Worm (Caenorhabditis elegans) whole organism, L3 larva: ENCODE data around the gene srz-105.

Experiments used
- ZK546.5 ChIP-seq: sonication (generic microtip); optimal IDR thresholded peaks from 2 replicates; lab custom pipeline; 2017; ENCODE audit warnings: missing biosample characterization, missing genetic modification characterization
- aly-2 ChIP-seq: fragments of 150-350 bp; optimal IDR thresholded peaks from 2 replicates; lab custom pipeline; 2014; ENCODE audit warnings: missing biosample characterization, missing genetic modification characterization
- ceh-16 ChIP-seq: sonication (generic microtip); optimal IDR thresholded peaks from 2 replicates; lab custom pipeline; 2017; ENCODE audit warnings: missing biosample characterization, missing genetic modification characterization
- ceh-28 ChIP-seq: fragments of 150-350 bp; optimal IDR thresholded peaks from 2 replicates; lab custom pipeline; 2014; ENCODE audit warnings: missing biosample characterization, missing genetic modification reagents, missing genetic modification characterization
- ceh-82 ChIP-seq: fragments of 150-350 bp; optimal IDR thresholded peaks from 2 replicates; lab custom pipeline; 2014; ENCODE audit warnings: missing biosample characterization, missing genetic modification characterization
- daf-12 ChIP-seq: fragments of 150-350 bp; optimal IDR thresholded peaks from 2 replicates; lab custom pipeline; 2014; ENCODE audit warnings: missing biosample characterization, missing genetic modification reagents, missing genetic modification characterization
- egl-5 ChIP-seq: fragments of 150-350 bp; optimal IDR thresholded peaks from 2 replicates; lab custom pipeline; 2017; ENCODE audit warnings: missing biosample characterization, missing genetic modification reagents, missing genetic modification characterization, inconsistent platforms
- elt-2 ChIP-seq: sonication (generic microtip); optimal IDR thresholded peaks from 2 replicates; lab custom pipeline; 2016; ENCODE audit warnings: missing genetic modification reagents, mild to moderate bottlenecking, missing genetic modification characterization, missing compliant biosample characterization
- elt-3 ChIP-seq, 3 experiments: fragments of 150-350 bp in 1 of 3; sonication (generic microtip) in 2 of 3; optimal IDR thresholded peaks; 2 replicates in 2 of 3; 4 replicates in 1 of 3; lab custom pipeline; 2014 to 2017; ENCODE audit warnings: missing biosample characterization in 3 of 3, missing genetic modification characterization in 3 of 3
- eor-1 ChIP-seq, 2 experiments: fragments of 150-350 bp; optimal IDR thresholded peaks; 2 replicates each; lab custom pipeline; 2014 to 2018; ENCODE audit warnings: missing biosample characterization in 2 of 2, missing genetic modification characterization in 2 of 2
- fkh-10 ChIP-seq: sonication (generic microtip); optimal IDR thresholded peaks from 2 replicates; lab custom pipeline; 2017; ENCODE audit warnings: missing biosample characterization, missing genetic modification reagents, missing genetic modification characterization
- fkh-2 ChIP-seq: fragments of 150-350 bp; optimal IDR thresholded peaks from 2 replicates; lab custom pipeline; 2014; ENCODE audit warnings: missing biosample characterization, missing genetic modification reagents, missing genetic modification characterization
- jun-1 ChIP-seq: fragments of 150-350 bp; optimal IDR thresholded peaks from 2 replicates; lab custom pipeline; 2014; ENCODE audit warnings: missing biosample characterization, missing genetic modification reagents, missing genetic modification characterization
- lin-15B ChIP-seq: fragments of 150-350 bp; optimal IDR thresholded peaks from 2 replicates; lab custom pipeline; 2014; ENCODE audit warnings: missing biosample characterization, missing genetic modification characterization
- lin-39 ChIP-seq: fragments of 150-350 bp; optimal IDR thresholded peaks from 2 replicates; lab custom pipeline; 2018; ENCODE audit warnings: missing biosample characterization, missing genetic modification reagents, missing genetic modification characterization
- lsy-12 ChIP-seq: sonication (generic microtip); optimal IDR thresholded peaks from 2 replicates; lab custom pipeline; 2016; ENCODE audit warnings: mild to moderate bottlenecking, missing genetic modification characterization, missing compliant biosample characterization
- mdl-1 ChIP-seq: fragments of 150-350 bp; optimal IDR thresholded peaks from 2 replicates; lab custom pipeline; 2014; ENCODE audit warnings: missing biosample characterization, missing genetic modification characterization
- nfya-1 ChIP-seq: sonication (generic microtip); optimal IDR thresholded peaks from 2 replicates; lab custom pipeline; 2017; ENCODE audit warnings: missing genetic modification characterization, mild to moderate bottlenecking, missing compliant biosample characterization, antibody characterized with exemption, moderate library complexity; ENCODE audit not compliant: insufficient read depth
- nhr-11 ChIP-seq: fragments of 150-350 bp; optimal IDR thresholded peaks from 2 replicates; lab custom pipeline; 2014; ENCODE audit warnings: missing biosample characterization, missing genetic modification characterization
- nhr-12 ChIP-seq: fragments of 150-350 bp; optimal IDR thresholded peaks from 2 replicates; lab custom pipeline; 2014; ENCODE audit warnings: missing biosample characterization, missing genetic modification characterization
- nhr-237 ChIP-seq: fragments of 150-350 bp; optimal IDR thresholded peaks from 2 replicates; lab custom pipeline; 2014; ENCODE audit warnings: missing biosample characterization, missing genetic modification characterization
- nhr-25 ChIP-seq: sonication (generic microtip); optimal IDR thresholded peaks from 2 replicates; lab custom pipeline; 2017; ENCODE audit warnings: missing biosample characterization, missing genetic modification characterization
- nhr-28 ChIP-seq: fragments of 150-350 bp; optimal IDR thresholded peaks from 2 replicates; lab custom pipeline; 2014; ENCODE audit warnings: missing biosample characterization, missing genetic modification characterization
- nhr-43 ChIP-seq: sonication (generic microtip); optimal IDR thresholded peaks from 2 replicates; lab custom pipeline; 2016; ENCODE audit warnings: mild to moderate bottlenecking, missing genetic modification characterization, missing compliant biosample characterization; ENCODE audit not compliant: poor library complexity, severe bottlenecking
- nhr-67 ChIP-seq: fragments of 150-350 bp; optimal IDR thresholded peaks from 2 replicates; lab custom pipeline; 2014; ENCODE audit warnings: missing biosample characterization, missing genetic modification characterization
- nhr-76 ChIP-seq: fragments of 150-350 bp; sonication (generic microtip); optimal IDR thresholded peaks from 5 replicates; lab custom pipeline; 2014; ENCODE audit warnings: missing biosample characterization, missing genetic modification characterization
- nhr-77 ChIP-seq: fragments of 150-350 bp; optimal IDR thresholded peaks from 2 replicates; lab custom pipeline; 2014; ENCODE audit warnings: missing biosample characterization, missing genetic modification characterization
- pha-4 ChIP-seq: fragments of 150-350 bp; optimal IDR thresholded peaks from 2 replicates; lab custom pipeline; 2014; ENCODE audit warnings: missing biosample characterization, missing genetic modification reagents, missing genetic modification characterization
- skn-1 ChIP-seq: fragments of 150-350 bp; optimal IDR thresholded peaks from 2 replicates; lab custom pipeline; 2014; ENCODE audit warnings: missing biosample characterization, missing genetic modification characterization
- snpc-4 ChIP-seq: fragments of 150-350 bp; optimal IDR thresholded peaks from 2 replicates; lab custom pipeline; 2014; ENCODE audit warnings: missing biosample characterization, missing genetic modification characterization
- tbx-2 ChIP-seq: sonication (generic microtip); optimal IDR thresholded peaks from 2 replicates; lab custom pipeline; 2016; ENCODE audit warnings: mild to moderate bottlenecking, missing genetic modification characterization, missing compliant biosample characterization
- unc-39 ChIP-seq: sonication (generic microtip); optimal IDR thresholded peaks from 4 replicates; lab custom pipeline; 2017; ENCODE audit warnings: missing biosample characterization, missing genetic modification characterization
- unc-62 ChIP-seq: fragments of 150-350 bp; sonication (generic microtip); optimal IDR thresholded peaks from 4 replicates; lab custom pipeline; 2014; ENCODE audit warnings: missing biosample characterization, missing genetic modification reagents, missing genetic modification characterization
- zag-1 ChIP-seq: fragments of 150-350 bp; optimal IDR thresholded peaks from 2 replicates; lab custom pipeline; 2014; ENCODE audit warnings: missing biosample characterization, missing genetic modification characterization
- ztf-4 ChIP-seq: fragments of 150-350 bp; optimal IDR thresholded peaks from 2 replicates; lab custom pipeline; 2014; ENCODE audit warnings: missing biosample characterization, missing genetic modification characterization

Gene srz-105

DNA sequence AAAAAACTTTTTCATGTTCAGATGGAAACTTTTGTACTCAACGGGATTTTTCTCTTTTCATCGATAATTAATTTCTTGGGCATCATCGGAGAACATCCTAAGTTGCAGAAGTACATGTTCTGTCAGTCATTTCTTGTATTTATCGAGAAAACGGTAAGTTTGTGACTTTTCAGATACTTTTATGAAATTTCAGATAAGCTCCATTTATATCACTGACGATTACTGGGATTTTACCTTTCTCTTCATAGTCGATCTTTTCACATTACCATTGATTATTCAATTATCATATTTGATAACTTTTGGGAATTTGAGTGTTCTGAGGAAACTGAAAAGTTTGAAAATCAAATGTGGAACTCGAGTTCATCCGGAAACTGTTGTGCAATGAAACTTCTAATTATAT is at the start of gene srz-105:
srz-105 (plus strand) TSS at position 301 of the 400 bp plus-strand sequence.
- TF ChIP-seq nhr-43 (tag; lab: Kevin White, UChicago) (no peak), fkh-10 (no peak), egl-5 (tag; lab: Kevin White, UChicago) (no peak)

DNA sequence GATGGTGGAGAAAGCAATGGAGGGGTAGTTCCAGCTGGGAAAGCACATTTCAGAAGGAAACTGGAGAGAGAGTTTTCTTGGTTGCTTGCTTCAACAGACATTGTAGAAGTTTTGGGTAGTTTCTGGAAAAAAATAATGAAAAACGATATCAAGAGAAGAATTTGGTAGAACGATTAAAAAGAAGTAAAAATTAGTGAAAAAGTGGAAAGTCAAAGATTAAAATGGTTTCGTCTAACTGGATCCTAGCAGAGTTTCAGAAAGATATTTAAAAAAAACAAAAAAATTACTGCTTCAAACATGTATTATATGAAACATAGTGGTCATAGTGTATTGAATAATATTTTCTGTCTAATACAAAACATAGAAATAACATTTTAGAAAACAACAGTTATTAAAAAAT is 47.4 kb upstream of the srz-105 start, which contains the start of gene F38C2.7:
F38C2.7 (minus strand) TSS at position 101 of the 400 bp plus-strand sequence.
- no peak for TF ChIP-seq egl-5 (tag; lab: Kevin White, UChicago)
- no peak for TF ChIP-seq nhr-11

DNA sequence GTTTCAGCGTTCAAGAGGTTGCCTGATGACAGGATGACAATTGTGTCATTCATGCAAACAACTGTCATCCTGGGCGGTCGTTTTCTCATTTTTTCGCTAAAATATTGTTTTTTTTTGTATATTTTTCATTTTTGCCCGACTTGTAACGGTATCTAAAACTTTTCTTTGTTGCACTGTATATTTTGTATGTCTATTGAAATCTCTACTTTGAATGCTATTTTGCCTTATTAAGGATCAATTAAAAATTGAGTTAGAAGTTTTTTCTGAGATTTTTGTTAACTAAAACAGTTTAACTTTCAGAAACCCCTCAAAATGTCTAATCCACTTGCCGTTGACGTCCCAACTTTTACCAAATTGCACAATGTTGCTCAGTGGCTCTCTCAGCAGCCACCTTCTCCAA is 46.8 kb upstream of the srz-105 start, which contains the start of gene ccch-2:
ccch-2 (plus strand) TSS at position 301 of the 400 bp plus-strand sequence.
- TF ChIP-seq tbx-2 (tag; lab: Kevin White, UChicago), result no peak
- no peak for TF ChIP-seq ceh-16 (tag; lab: Kevin White, UChicago)
- no peak for TF ChIP-seq lin-39 (tag; lab: Kevin White, UChicago)
- no peak for TF ChIP-seq pha-4
- no peak for TF ChIP-seq snpc-4 (tag; lab: Kevin White, UChicago)
- no peak for TF ChIP-seq elt-3 (tag; optimal IDR thresholded peaks at IDR 0.05; lab: Kevin White, UChicago)
- TF ChIP-seq lsy-12 (tag; lab: Kevin White, UChicago), result no peak
- no peak for TF ChIP-seq ceh-82
- no peak for TF ChIP-seq nhr-67
- no peak for TF ChIP-seq fkh-2 (tag; lab: Kevin White, UChicago)
- no peak for TF ChIP-seq lin-15B (tag; lab: Kevin White, UChicago)

DNA sequence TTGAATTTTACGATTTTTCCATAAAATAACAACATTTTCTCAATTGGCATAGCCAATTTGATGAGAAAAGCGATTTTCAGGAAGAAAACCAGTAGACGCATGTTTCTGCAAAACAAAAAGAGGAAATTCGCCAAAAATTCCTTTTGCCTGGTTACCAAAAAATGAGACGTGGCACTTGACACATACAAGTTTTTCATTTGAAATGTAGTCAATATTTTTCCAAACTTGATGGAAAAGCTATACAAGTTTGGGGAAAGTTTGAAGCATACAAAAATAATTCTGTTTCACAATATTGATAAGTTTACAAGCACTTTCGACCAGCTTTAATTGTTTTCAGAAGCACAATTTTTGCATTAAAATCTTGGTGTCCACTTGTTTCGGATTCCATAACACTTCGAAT is 44.1 kb upstream of the srz-105 start, which contains the start of gene clec-191:
clec-191 (minus strand) TSS at position 101 of the 400 bp plus-strand sequence.
- TF ChIP-seq daf-12 (tag; lab: Kevin White, UChicago), result no peak
- TF ChIP-seq nhr-237, result no peak
- TF ChIP-seq nhr-77 (tag; lab: Kevin White, UChicago), result no peak
- no peak for TF ChIP-seq skn-1 (tag; lab: Kevin White, UChicago)
- TF ChIP-seq aly-2 (tag; lab: Kevin White, UChicago), result no peak
- no peak for TF ChIP-seq lsy-12 (tag; lab: Kevin White, UChicago)
- no peak for TF ChIP-seq ceh-28 (tag; lab: Kevin White, UChicago)
- TF ChIP-seq nhr-67, result no peak
- TF ChIP-seq eor-1 (tag; optimal IDR thresholded peaks at IDR 0.05; lab: Kevin White, UChicago), result no peak
- no peak for TF ChIP-seq elt-2 (tag; lab: Kevin White, UChicago)
- TF ChIP-seq elt-3 (tag; optimal IDR thresholded peaks at IDR 0.05; lab: Kevin White, UChicago), result no peak
- no peak for TF ChIP-seq nhr-12 (tag; lab: Kevin White, UChicago)
- TF ChIP-seq nhr-25 (tag; lab: Kevin White, UChicago), result no peak
- no peak for TF ChIP-seq unc-39 (tag; lab: Kevin White, UChicago)
- TF ChIP-seq zag-1 (tag; lab: Kevin White, UChicago), result no peak
- TF ChIP-seq, all 47 proteins: peak for 0

DNA sequence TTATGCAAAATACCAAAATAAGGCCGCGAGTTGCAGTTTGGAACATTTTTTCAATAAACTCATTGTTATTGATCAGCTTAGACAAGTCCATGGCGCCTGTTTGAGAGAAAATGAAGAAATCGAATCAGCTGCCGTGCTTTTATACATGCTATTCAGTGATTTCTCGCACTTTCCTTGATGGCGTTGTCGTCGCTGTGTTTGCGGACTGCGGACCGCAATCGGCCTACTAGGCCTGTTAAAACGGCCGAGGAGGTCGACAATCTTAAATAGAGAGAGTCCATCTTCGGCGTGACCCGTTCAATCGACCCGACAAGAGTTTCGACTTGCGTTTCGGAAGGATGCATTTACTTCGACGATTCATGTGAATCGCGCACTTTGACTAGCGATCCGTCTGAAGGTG is 33.9 kb upstream of the srz-105 start, which contains the start of gene srz-75:
srz-75 (minus strand) TSS at position 101 of the 400 bp plus-strand sequence.
- TF ChIP-seq nhr-28 (tag; lab: Kevin White, UChicago) (no peak), lsy-12 (tag; lab: Kevin White, UChicago) (no peak), ceh-28 (tag; lab: Kevin White, UChicago) (no peak), nhr-76 (tag; lab: Kevin White, UChicago) (no peak), jun-1 (tag; lab: Kevin White, UChicago) (no peak), unc-62 (no peak), fkh-2 (tag; lab: Kevin White, UChicago) (no peak), nfya-1 (tag; lab: Kevin White, UChicago) (no peak), daf-12 (tag; lab: Kevin White, UChicago) (no peak), ZK546.5 (tag; lab: Kevin White, UChicago) (no peak), mdl-1 (tag; lab: Kevin White, UChicago) (no peak), lin-39 (tag; lab: Kevin White, UChicago) (no peak), ztf-4 (tag; lab: Kevin White, UChicago) (no peak), ceh-82 (no peak), egl-5 (tag; lab: Kevin White, UChicago) (no peak)
- TF ChIP-seq, all 47 proteins: peak for 0
